Worm (Caenorhabditis elegans): ENCODE data around the gene T05G5.1.
A peak's percentile ranks its signal among the peaks of the same experiment; 100 is the strongest.

Gene T05G5.1

DNA sequence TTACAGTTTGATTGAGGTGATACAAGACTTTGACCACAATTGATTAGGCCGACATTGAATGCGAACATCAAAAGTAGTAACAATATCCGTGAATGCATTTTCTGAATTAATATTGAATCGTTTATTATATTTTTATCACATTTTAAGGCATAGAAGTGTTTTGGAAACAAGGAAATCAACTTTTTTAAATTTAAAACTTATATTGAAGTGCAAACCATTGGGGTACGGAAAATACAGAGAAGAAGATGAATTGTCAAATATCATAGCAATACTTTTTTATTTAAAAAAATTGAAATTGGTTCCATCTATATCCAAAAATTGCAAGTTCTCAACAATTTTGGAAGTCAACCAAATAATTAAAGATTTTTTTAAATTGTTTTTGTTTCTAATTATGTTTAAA lies at the start of gene T05G5.1:
Gene T05G5.1, minus strand, starts transcription at position 101 of the 400 bp plus-strand sequence.
- no peak for TF ChIP-seq vab-15 (tag; optimal IDR thresholded peaks at IDR 0.05)

ce11 chrIII:9789607-9790073 lies 46.5 kb upstream of the T05G5.1 start, which contains the start of gene R10E11.5:
TSS of gene R10E11.5 (minus strand) at chrIII:9789657.
- TF ChIP-seq alr-1 (tag; optimal IDR thresholded peaks at IDR 0.05; ENCODE audit: borderline replicate concordance) (no peak), mdl-1 (tag; optimal IDR thresholded peaks at IDR 0.05) (no peak), tbx-2 (tag; optimal IDR thresholded peaks at IDR 0.05) (no peak)

- TF ChIP-seq unc-62 (GFP tag; optimal IDR thresholded peaks at IDR 0.05) (no peak), pag-3 (tag; optimal IDR thresholded peaks at IDR 0.05; ENCODE audit: borderline replicate concordance, insufficient read depth) (no peak), efl-1 (optimal IDR thresholded peaks at IDR 0.05) (no peak), efl-1 (GFP tag; optimal IDR thresholded peaks at IDR 0.05 in 1 of 2) (peak in 1 of 2 experiments; percentile 51)
These were observed 45.9 kb upstream of the T05G5.1 start for ce11 chrIII:9789083-9789482.

ce11 chrIII:9786776-9787175 lies 43.6 kb upstream of the T05G5.1 start:
- TF ChIP-seq elt-2 (tag; optimal IDR thresholded peaks at IDR 0.05) (peak; percentile 56), lin-35 (GFP tag; optimal IDR thresholded peaks at IDR 0.05) (peak in 1 of 2 experiments; percentile 15), swsn-7 (tag; optimal IDR thresholded peaks at IDR 0.05) (no peak)

- TF ChIP-seq vab-15 (tag; optimal IDR thresholded peaks at IDR 0.05) (no peak), nhr-47 (tag; optimal IDR thresholded peaks at IDR 0.05) (peak; percentile 33), mdl-1 (tag; optimal IDR thresholded peaks at IDR 0.05) (no peak), nhr-85 (tag) (peak; percentile 23), nhr-71 (tag; optimal IDR thresholded peaks at IDR 0.05) (peak; percentile 32), ztf-4 (tag; optimal IDR thresholded peaks at IDR 0.05) (peak; percentile 43), snu-23 (GFP tag; optimal IDR thresholded peaks at IDR 0.05) (peak; percentile 9), nhr-20 (tag; optimal IDR thresholded peaks at IDR 0.05) (peak; percentile 6), nhr-90 (tag; optimal IDR thresholded peaks at IDR 0.05; ENCODE audit: poor library complexity) (peak; percentile 36), nhr-28 (tag; optimal IDR thresholded peaks at IDR 0.05) (no peak), elt-2 (tag; optimal IDR thresholded peaks at IDR 0.05) (peak; percentile 19), ama-1 (optimal IDR thresholded peaks at IDR 0.05) (peak; percentile 33), pag-3 (tag; optimal IDR thresholded peaks at IDR 0.05; ENCODE audit: borderline replicate concordance, insufficient read depth) (no peak), aly-2 (tag; optimal IDR thresholded peaks at IDR 0.05) (peak; percentile 51), nhr-19 (GFP tag; conservative IDR thresholded peaks at IDR 0.05) (peak; percentile 37), efl-1 (optimal IDR thresholded peaks at IDR 0.05) (peak in 1 of 2 experiments; percentile 7), efl-1 (GFP tag; optimal IDR thresholded peaks at IDR 0.05 in 1 of 2) (no peak), fkh-10 (GFP tag; optimal IDR thresholded peaks at IDR 0.05) (no peak), elt-3 (tag; optimal IDR thresholded peaks at IDR 0.05) (peak in 1 of 6 experiments; percentile 16), sptf-1 (tag; optimal IDR thresholded peaks at IDR 0.05) (no peak), lin-35 (GFP tag; optimal IDR thresholded peaks at IDR 0.05) (peak in 1 of 2 experiments; percentile 4), ceh-8 (GFP tag; optimal IDR thresholded peaks at IDR 0.05) (no peak), lsy-2 (tag; optimal IDR thresholded peaks at IDR 0.05) (peak in 1 of 2 experiments; percentile 37)
These were observed 40.0 kb upstream of the T05G5.1 start for ce11 chrIII:9783133-9783590.

- no peak for TF ChIP-seq ztf-4 (tag; optimal IDR thresholded peaks at IDR 0.05)
- TF ChIP-seq ces-1 (GFP tag; optimal IDR thresholded peaks at IDR 0.05): no peak
- no peak for TF ChIP-seq efl-1 (optimal IDR thresholded peaks at IDR 0.05)
- TF ChIP-seq efl-1 (GFP tag; optimal IDR thresholded peaks at IDR 0.05 in 1 of 2): peak in 1 of 2 experiments; percentile 93
- TF ChIP-seq unc-62 (GFP tag; optimal IDR thresholded peaks at IDR 0.05): no peak
- no peak for TF ChIP-seq unc-30 (tag; optimal IDR thresholded peaks at IDR 0.05)
These were observed 39.4 kb upstream of the T05G5.1 start, which contains the start of gene R10E11.6 for ce11 chrIII:9782483-9783081. TSS of gene R10E11.6 (plus strand) at chrIII:9783006.
